Worm (Caenorhabditis elegans): Measurements from ENCODE around the gene ric-7.

- TF ChIP-seq sox-2 (GFP tag; IDR thresholded peaks at IDR 0.05), result no peak
- TF ChIP-seq elt-2 (tag; optimal IDR thresholded peaks at IDR 0.05), result no peak
- no peak for TF ChIP-seq lim-6 (tag; optimal IDR thresholded peaks at IDR 0.05)
- TF ChIP-seq rnt-1 (tag; optimal IDR thresholded peaks at IDR 0.05), result no peak
- TF ChIP-seq hlh-30 (tag; optimal IDR thresholded peaks at IDR 0.05; ENCODE audit: insufficient read depth), result no peak
- TF ChIP-seq C08G9.2 (tag; optimal IDR thresholded peaks at IDR 0.05), result no peak
- no peak for TF ChIP-seq Y22D7AL.16 (tag; optimal IDR thresholded peaks at IDR 0.05)
Measured at ce11 chrV:14001929-14002328, 3.8 kb downstream of the ric-7 start.

All from whole organism, late embryonic.